Worm (Caenorhabditis elegans): ENCODE data around the gene F47B7.2.

The F47B7.2 gene

ce11 chrX:3822061-3822460, 49.5 kb downstream of the F47B7.2 start:
- TF ChIP-seq cnd-1 (tag; optimal IDR thresholded peaks at IDR 0.05): no peak

ce11 chrX:3823869-3824268, 51.3 kb downstream of the F47B7.2 start:
- TF ChIP-seq unc-39 (tag; optimal IDR thresholded peaks at IDR 0.05) (no peak), nhr-12 (tag; optimal IDR thresholded peaks at IDR 0.05) (no peak), pha-4 (tag; optimal IDR thresholded peaks at IDR 0.05) (no peak), lin-32 (GFP tag; optimal IDR thresholded peaks at IDR 0.05) (no peak), mab-5 (tag; optimal IDR thresholded peaks at IDR 0.05) (no peak), zip-8 (tag; optimal IDR thresholded peaks at IDR 0.05) (peak; percentile 60), mls-2 (tag; optimal IDR thresholded peaks at IDR 0.05) (no peak)

- TF ChIP-seq blmp-1 (tag; optimal IDR thresholded peaks at IDR 0.05) (no peak), mls-2 (tag; optimal IDR thresholded peaks at IDR 0.05) (peak; percentile 18), nhr-237 (tag; optimal IDR thresholded peaks at IDR 0.05) (peak; percentile 56), ham-2 (GFP tag; optimal IDR thresholded peaks at IDR 0.05) (no peak), ztf-11 (tag; optimal IDR thresholded peaks at IDR 0.05) (no peak), ceh-83 (GFP tag; optimal IDR thresholded peaks at IDR 0.05) (no peak), sptf-1 (tag; optimal IDR thresholded peaks at IDR 0.05) (peak; percentile 2), ces-1 (GFP tag; optimal IDR thresholded peaks at IDR 0.05) (no peak), unc-62 (GFP tag; optimal IDR thresholded peaks at IDR 0.05) (no peak), unc-120 (tag; optimal IDR thresholded peaks at IDR 0.05; ENCODE audit: poor library complexity, severe bottlenecking) (no peak)
These were observed 51.9 kb downstream of the F47B7.2 start for ce11 chrX:3824443-3824842.

ce11 chrX:3824907-3825689, 52.5 kb downstream of the F47B7.2 start:
- TF ChIP-seq elt-3 (tag; optimal IDR thresholded peaks at IDR 0.05): no peak
- no peak for TF ChIP-seq lsy-2 (tag; optimal IDR thresholded peaks at IDR 0.05)
- no peak for TF ChIP-seq tbx-8 (GFP tag; optimal IDR thresholded peaks at IDR 0.05)
- no peak for TF ChIP-seq M03D4.4 (tag; optimal IDR thresholded peaks at IDR 0.05)
- no peak for TF ChIP-seq bed-3 (GFP tag; optimal IDR thresholded peaks at IDR 0.05)
- TF ChIP-seq nhr-28 (tag; optimal IDR thresholded peaks at IDR 0.05): no peak
- TF ChIP-seq hlh-1 (tag; optimal IDR thresholded peaks at IDR 0.05): no peak
- TF ChIP-seq zip-8 (tag; optimal IDR thresholded peaks at IDR 0.05): no peak
- no peak for TF ChIP-seq nhr-2 (tag; optimal IDR thresholded peaks at IDR 0.05)
- TF ChIP-seq nhr-76 (tag; optimal IDR thresholded peaks at IDR 0.05): no peak
- no peak for TF ChIP-seq ztf-11 (tag; optimal IDR thresholded peaks at IDR 0.05)
- no peak for TF ChIP-seq drap-1 (GFP tag; optimal IDR thresholded peaks at IDR 0.05)
- no peak for TF ChIP-seq unc-62 (GFP tag; optimal IDR thresholded peaks at IDR 0.05)
- TF ChIP-seq cnd-1 (tag; optimal IDR thresholded peaks at IDR 0.05): no peak
- no peak for TF ChIP-seq flh-1 (GFP tag; optimal IDR thresholded peaks at IDR 0.05)
- TF ChIP-seq snpc-4 (tag; optimal IDR thresholded peaks at IDR 0.05): no peak
- TF ChIP-seq mep-1 (tag; optimal IDR thresholded peaks at IDR 0.05): no peak
- TF ChIP-seq ham-2 (GFP tag; optimal IDR thresholded peaks at IDR 0.05): no peak
- no peak for TF ChIP-seq lin-13 (tag; optimal IDR thresholded peaks at IDR 0.05)

ce11 chrX:3826172-3826571, 53.6 kb downstream of the F47B7.2 start:
- TF ChIP-seq ces-1 (GFP tag; optimal IDR thresholded peaks at IDR 0.05): no peak
- TF ChIP-seq pha-4 (tag; optimal IDR thresholded peaks at IDR 0.05): peak; percentile 67

- TF ChIP-seq ceh-43 (GFP tag; optimal IDR thresholded peaks at IDR 0.05) (no peak), lin-32 (GFP tag; optimal IDR thresholded peaks at IDR 0.05) (no peak)
These were observed 54.3 kb downstream of the F47B7.2 start, which contains the start of gene fkh-9 for ce11 chrX:3826863-3827262. TSS of gene fkh-9 (minus strand) at chrX:3826963.
